Worm (Caenorhabditis elegans) whole organism, L4 larva: ENCODE measurements around the gene R07H5.9.

Experiments used
- R02D3.7 ChIP-seq: fragments of 150-350 bp; sonication (generic microtip); optimal IDR thresholded peaks from 3 replicates; lab custom pipeline; 2014; ENCODE audit warnings: missing biosample characterization, missing genetic modification characterization
- ceh-32 ChIP-seq: sonication (generic microtip); optimal IDR thresholded peaks from 2 replicates; lab custom pipeline; 2016; ENCODE audit warnings: mild to moderate bottlenecking, missing genetic modification characterization, missing compliant biosample characterization; ENCODE audit not compliant: poor library complexity
- cey-2 ChIP-seq: sonication (generic microtip); optimal IDR thresholded peaks from 3 replicates; lab custom pipeline; 2017; ENCODE audit warnings: missing genetic modification characterization, mild to moderate bottlenecking, missing compliant biosample characterization, antibody characterized with exemption, borderline replicate concordance; ENCODE audit not compliant: insufficient read depth
- dmd-9 ChIP-seq: fragments of 200-800 bp; sonication (Bioruptor generic); IDR thresholded peaks from 2 replicates; pipeline ENCODE4 v1.3.6; 2022; ENCODE audit warnings: missing genetic modification reagents, missing genetic modification characterization, missing compliant biosample characterization
- dpl-1 ChIP-seq: fragments of 150-350 bp; optimal IDR thresholded peaks from 2 replicates; lab custom pipeline; 2014; ENCODE audit warnings: missing biosample characterization, missing genetic modification reagents, missing genetic modification characterization
- egl-27 ChIP-seq: sonication (generic microtip); optimal IDR thresholded peaks from 3 replicates; lab custom pipeline; 2017; ENCODE audit warnings: missing biosample characterization, missing genetic modification reagents, missing genetic modification characterization
- mep-1 ChIP-seq: fragments of 150-350 bp; sonication (generic microtip); optimal IDR thresholded peaks from 3 replicates; lab custom pipeline; 2014; ENCODE audit warnings: missing biosample characterization, missing genetic modification characterization
- nhr-11 ChIP-seq: fragments of 150-350 bp; optimal IDR thresholded peaks from 2 replicates; lab custom pipeline; 2014; ENCODE audit warnings: missing biosample characterization, missing genetic modification characterization
- nhr-25 ChIP-seq: sonication (generic microtip); optimal IDR thresholded peaks from 2 replicates; lab custom pipeline; 2017; ENCODE audit warnings: missing genetic modification characterization, mild to moderate bottlenecking, missing compliant biosample characterization, antibody characterized with exemption, moderate library complexity, borderline replicate concordance; ENCODE audit not compliant: insufficient read depth
- nhr-28 ChIP-seq: fragments of 150-350 bp; optimal IDR thresholded peaks from 2 replicates; lab custom pipeline; 2014; ENCODE audit warnings: missing biosample characterization, missing genetic modification characterization
- pha-4 ChIP-seq, 2 experiments: fragments of 150-350 bp in 1 of 2; fragments of 200-800 bp in 1 of 2; sonication (Bioruptor generic) in 1 of 2; IDR thresholded peaks in 1 of 2; optimal IDR thresholded peaks in 1 of 2; 2 replicates each; pipeline versions ENCODE4 v1.3.6 to Lab custom; 2014 to 2022; ENCODE audit warnings: missing genetic modification characterization in 2 of 2, missing genetic modification reagents in 2 of 2, missing biosample characterization in 1 of 2, missing compliant biosample characterization in 1 of 2
- rbr-2 ChIP-seq: sonication (generic microtip); optimal IDR thresholded peaks from 2 replicates; lab custom pipeline; 2016; ENCODE audit warnings: missing genotype, missing genetic modification characterization, missing compliant biosample characterization
- ztf-11 ChIP-seq: fragments of 150-350 bp; optimal IDR thresholded peaks from 2 replicates; lab custom pipeline; 2014; ENCODE audit warnings: missing biosample characterization, missing genetic modification characterization

ce11 chrIV:11226545-11226944 is 19.3 kb downstream of the R07H5.9 start:
- TF ChIP-seq dmd-9 (GFP tag; lab: Robert Waterston, UW): no peak
- TF ChIP-seq ztf-11 (tag; lab: Kevin White, UChicago): no peak
- no peak for TF ChIP-seq nhr-11 (tag; lab: Kevin White, UChicago)
- TF ChIP-seq nhr-25 (tag; lab: Kevin White, UChicago): no peak
- TF ChIP-seq nhr-28: no peak
- no peak for TF ChIP-seq pha-4 (GFP tag; IDR thresholded peaks at IDR 0.05; lab: Robert Waterston, UW)
- no peak for TF ChIP-seq pha-4 (tag; optimal IDR thresholded peaks at IDR 0.05; lab: Kevin White, UChicago)
- no peak for TF ChIP-seq ceh-32
- no peak for TF ChIP-seq dpl-1 (GFP tag; lab: Kevin White, UChicago)
- no peak for TF ChIP-seq rbr-2 (tag; lab: Kevin White, UChicago)
- TF ChIP-seq R02D3.7 (tag; lab: Kevin White, UChicago): no peak
- TF ChIP-seq cey-2 (tag; lab: Kevin White, UChicago): no peak
- peak; percentile 55 for TF ChIP-seq mep-1 (tag; lab: Kevin White, UChicago)
- no peak for TF ChIP-seq egl-27
